Fruit fly (Drosophila melanogaster) Kc167 (cell line): ENCODE results near the gene Chd64.

Experiments used
- Myc ChIP-seq: fragments of >200 bp; optimal IDR thresholded peaks from 2 replicates; lab custom pipeline; 2017; ENCODE audit warnings: missing external identifiers
- h ChIP-seq: fragments of >200 bp; optimal IDR thresholded peaks from 3 replicates; lab custom pipeline; 2018; ENCODE audit warnings: missing external identifiers
- psq ChIP-seq: fragments of >200 bp; optimal IDR thresholded peaks from 2 replicates; lab custom pipeline; 2017; ENCODE audit warnings: missing external identifiers
- ttk ChIP-seq: sonication (Bioruptor generic); optimal IDR thresholded peaks from 2 replicates; lab custom pipeline; 2017; ENCODE audit warnings: missing external identifiers

DNA sequence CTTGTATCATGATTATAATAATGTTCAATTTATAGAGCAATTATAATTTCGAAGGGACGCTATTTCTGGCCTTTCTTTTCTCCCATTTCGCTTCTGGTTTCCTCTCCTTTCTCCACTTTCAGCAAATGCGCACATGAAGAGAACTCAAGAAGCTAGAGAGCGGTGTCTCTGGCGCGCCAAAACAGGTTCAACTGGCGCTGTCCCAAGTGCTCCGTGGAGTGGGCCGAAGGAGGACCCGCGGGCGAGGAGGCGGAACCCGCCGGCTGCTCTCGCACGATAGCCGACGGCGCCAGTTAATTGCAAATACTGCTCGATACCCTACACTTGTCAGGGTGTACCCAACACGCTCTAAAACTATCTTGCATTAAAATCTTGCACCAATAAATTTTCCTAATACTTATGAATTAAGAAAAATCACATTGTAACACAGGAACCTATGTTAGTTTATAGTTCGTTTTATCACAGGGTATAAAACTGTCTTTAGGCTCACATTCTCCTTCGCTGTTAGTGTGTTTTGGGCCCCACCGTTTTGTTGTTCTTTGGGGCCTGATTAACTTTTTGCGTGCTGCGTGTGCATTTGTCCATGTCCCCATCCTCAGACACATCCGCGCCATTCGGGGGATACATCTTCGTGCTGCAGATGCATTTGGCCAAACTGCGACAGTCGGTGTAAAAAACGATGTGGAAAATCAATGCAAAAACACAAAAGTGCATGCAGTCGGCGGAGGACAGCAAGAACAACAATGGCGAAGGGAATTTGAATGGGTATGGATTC lies 51.8 kb downstream of the Chd64 start:
- TF ChIP-seq psq, result no peak
- TF ChIP-seq h (lab: Kevin White, UChicago), result no peak
- no peak for TF ChIP-seq ttk (lab: Kevin White, UChicago)
- TF ChIP-seq Myc, result no peak
